Worm (Caenorhabditis elegans) whole organism, L2 larva: ENCODE data around the gene tir-1.
A peak's percentile ranks its signal among the peaks of the same experiment; 100 is the strongest.

Experiments
- C34F6.9 ChIP-seq: fragments of 150-350 bp; optimal IDR thresholded peaks from 2 replicates; lab custom pipeline; 2014; ENCODE audit warnings: missing biosample characterization, missing genetic modification characterization
- F13H6.1 ChIP-seq: sonication (generic microtip); optimal IDR thresholded peaks from 2 replicates; lab custom pipeline; 2016; ENCODE audit warnings: missing genetic modification characterization, missing compliant biosample characterization
- R02D3.7 ChIP-seq: fragments of 150-350 bp; optimal IDR thresholded peaks from 2 replicates; lab custom pipeline; 2014; ENCODE audit warnings: missing biosample characterization, missing genetic modification characterization
- ZK546.5 ChIP-seq: sonication (generic microtip); optimal IDR thresholded peaks from 2 replicates; lab custom pipeline; 2017; ENCODE audit warnings: missing biosample characterization, missing genetic modification characterization
- ceh-16 ChIP-seq: fragments of 150-350 bp; optimal IDR thresholded peaks from 2 replicates; lab custom pipeline; 2014; ENCODE audit warnings: missing biosample characterization, missing genetic modification characterization
- ceh-82 ChIP-seq: fragments of 150-350 bp; optimal IDR thresholded peaks from 2 replicates; lab custom pipeline; 2014; ENCODE audit warnings: missing biosample characterization, missing genetic modification characterization
- dmd-4 ChIP-seq: sonication (generic microtip); optimal IDR thresholded peaks from 2 replicates; lab custom pipeline; 2017; ENCODE audit warnings: missing biosample characterization, missing genetic modification characterization
- egl-27 ChIP-seq: sonication (generic microtip); optimal IDR thresholded peaks from 3 replicates; lab custom pipeline; 2017; ENCODE audit warnings: missing biosample characterization, missing genetic modification reagents, missing genetic modification characterization
- elt-1 ChIP-seq: fragments of 150-350 bp; optimal IDR thresholded peaks from 2 replicates; lab custom pipeline; 2014; ENCODE audit warnings: missing biosample characterization, missing genetic modification characterization
- elt-3 ChIP-seq: sonication (generic microtip); optimal IDR thresholded peaks from 2 replicates; lab custom pipeline; 2017; ENCODE audit warnings: missing biosample characterization, missing genetic modification characterization
- fos-1 ChIP-seq: fragments of 150-350 bp; optimal IDR thresholded peaks from 2 replicates; lab custom pipeline; 2014; ENCODE audit warnings: missing biosample characterization, missing genetic modification characterization
- gmeb-1 ChIP-seq: fragments of 150-350 bp; optimal IDR thresholded peaks from 2 replicates; lab custom pipeline; 2014; ENCODE audit warnings: missing biosample characterization, missing genetic modification characterization
- lin-11 ChIP-seq: fragments of 150-350 bp; sonication (generic microtip); optimal IDR thresholded peaks from 2 replicates; lab custom pipeline; 2014; ENCODE audit warnings: missing biosample characterization, missing genetic modification characterization, inconsistent platforms, mixed read lengths
- lin-13 ChIP-seq: fragments of 150-350 bp; optimal IDR thresholded peaks from 2 replicates; lab custom pipeline; 2014; ENCODE audit warnings: missing biosample characterization, missing genetic modification reagents, missing genetic modification characterization
- lin-39 ChIP-seq: fragments of 150-350 bp; optimal IDR thresholded peaks from 2 replicates; lab custom pipeline; 2014; ENCODE audit warnings: missing biosample characterization, missing genetic modification reagents, missing genetic modification characterization
- lsy-2 ChIP-seq, 2 experiments: fragments of 150-350 bp in 1 of 2; sonication (generic microtip) in 1 of 2; optimal IDR thresholded peaks; 2 replicates each; lab custom pipeline; 2014 to 2017; ENCODE audit warnings: missing biosample characterization in 2 of 2, missing genetic modification characterization in 2 of 2
- mbf-1 ChIP-seq: sonication (generic microtip); optimal IDR thresholded peaks from 2 replicates; lab custom pipeline; 2017; ENCODE audit warnings: missing biosample characterization, missing genetic modification characterization
- mdl-1 ChIP-seq, 2 experiments: fragments of 150-350 bp in 1 of 2; sonication (generic microtip) in 1 of 2; optimal IDR thresholded peaks; 2 replicates each; lab custom pipeline; 2017; ENCODE audit warnings: missing biosample characterization in 2 of 2, missing genetic modification characterization in 2 of 2
- nhr-10 ChIP-seq: sonication (generic microtip); optimal IDR thresholded peaks from 2 replicates; lab custom pipeline; 2017; ENCODE audit warnings: missing biosample characterization, missing genetic modification characterization
- nhr-11 ChIP-seq: fragments of 150-350 bp; optimal IDR thresholded peaks from 2 replicates; lab custom pipeline; 2014; ENCODE audit warnings: missing biosample characterization, missing genetic modification characterization
- nhr-12 ChIP-seq: fragments of 150-350 bp; optimal IDR thresholded peaks from 2 replicates; lab custom pipeline; 2014; ENCODE audit warnings: missing biosample characterization, missing genetic modification characterization
- nhr-129 ChIP-seq: fragments of 150-350 bp; optimal IDR thresholded peaks from 2 replicates; lab custom pipeline; 2014; ENCODE audit warnings: missing biosample characterization, missing genetic modification characterization
- nhr-21 ChIP-seq: fragments of 150-350 bp; optimal IDR thresholded peaks from 2 replicates; lab custom pipeline; 2014; ENCODE audit warnings: missing biosample characterization, missing genetic modification characterization
- nhr-23 ChIP-seq: fragments of 150-350 bp; optimal IDR thresholded peaks from 2 replicates; lab custom pipeline; 2014; ENCODE audit warnings: missing biosample characterization, missing genetic modification reagents, missing genetic modification characterization
- nhr-25 ChIP-seq: fragments of 150-350 bp; sonication (generic microtip); optimal IDR thresholded peaks from 3 replicates; lab custom pipeline; 2014; ENCODE audit warnings: missing biosample characterization, missing genetic modification characterization
- nhr-77 ChIP-seq: fragments of 150-350 bp; optimal IDR thresholded peaks from 2 replicates; lab custom pipeline; 2014; ENCODE audit warnings: missing biosample characterization, missing genetic modification characterization
- peb-1 ChIP-seq: fragments of 150-350 bp; optimal IDR thresholded peaks from 2 replicates; lab custom pipeline; 2014; ENCODE audit warnings: missing biosample characterization, missing genetic modification characterization
- sma-3 ChIP-seq: sonication (generic microtip); optimal IDR thresholded peaks from 2 replicates; lab custom pipeline; 2016; ENCODE audit warnings: missing genetic modification reagents, missing genetic modification characterization, missing compliant biosample characterization
- sma-9 ChIP-seq, 2 experiments: fragments of 150-350 bp in 1 of 2; sonication (generic microtip) in 1 of 2; optimal IDR thresholded peaks; 2 replicates each; lab custom pipeline; 2014 to 2016; ENCODE audit warnings: missing genetic modification characterization in 2 of 2, mild to moderate bottlenecking in 1 of 2, missing biosample characterization in 1 of 2, missing compliant biosample characterization in 1 of 2, missing genetic modification reagents in 1 of 2, moderate library complexity in 1 of 2
- snpc-4 ChIP-seq: fragments of 150-350 bp; optimal IDR thresholded peaks from 2 replicates; lab custom pipeline; 2014; ENCODE audit warnings: missing biosample characterization, missing genetic modification characterization
- unc-55 ChIP-seq: fragments of 150-350 bp; sonication (generic microtip); optimal IDR thresholded peaks from 3 replicates; lab custom pipeline; 2014; ENCODE audit warnings: missing biosample characterization, missing genetic modification reagents, missing genetic modification characterization
- unc-62 ChIP-seq: fragments of 150-350 bp; optimal IDR thresholded peaks from 2 replicates; lab custom pipeline; 2014; ENCODE audit warnings: missing biosample characterization, missing genetic modification reagents, missing genetic modification characterization
- zag-1 ChIP-seq: fragments of 150-350 bp; optimal IDR thresholded peaks from 2 replicates; lab custom pipeline; 2014; ENCODE audit warnings: missing biosample characterization, missing genetic modification characterization
- ztf-11 ChIP-seq: sonication (generic microtip); optimal IDR thresholded peaks from 2 replicates; lab custom pipeline; 2017; ENCODE audit warnings: missing biosample characterization, missing genetic modification characterization
- ztf-4 ChIP-seq: fragments of 150-350 bp; optimal IDR thresholded peaks from 2 replicates; lab custom pipeline; 2014; ENCODE audit warnings: missing biosample characterization, missing genetic modification characterization

The tir-1 gene

ce11 chrIII:3901542-3901941 is at the start of gene tir-1:
Gene tir-1, minus strand, starts transcription at chrIII:3901642.
- TF ChIP-seq mdl-1 (tag; optimal IDR thresholded peaks at IDR 0.05; lab: Kevin White, UChicago) (no peak), egl-27 (tag; lab: Kevin White, UChicago) (no peak), ceh-16 (tag; lab: Kevin White, UChicago) (no peak), peb-1 (tag; lab: Kevin White, UChicago) (no peak), ZK546.5 (tag; lab: Kevin White, UChicago) (no peak), sma-3 (GFP tag; lab: Kevin White, UChicago) (no peak)

ce11 chrIII:3935808-3936207 is 34.4 kb upstream of the tir-1 start, which contains the start of gene npl-10:
Gene npl-10, minus strand, starts transcription at chrIII:3935908.
- TF ChIP-seq snpc-4 (no peak), gmeb-1 (tag; lab: Kevin White, UChicago) (no peak), egl-27 (tag; lab: Kevin White, UChicago) (no peak), unc-62 (no peak), unc-55 (GFP tag; lab: Kevin White, UChicago) (no peak), elt-1 (tag; lab: Kevin White, UChicago) (no peak), sma-9 (GFP tag; optimal IDR thresholded peaks at IDR 0.05; lab: Kevin White, UChicago) (no peak), sma-9 (tag; optimal IDR thresholded peaks at IDR 0.05; lab: Kevin White, UChicago) (no peak), zag-1 (no peak), nhr-12 (tag; lab: Kevin White, UChicago) (no peak), sma-3 (GFP tag; lab: Kevin White, UChicago) (no peak), nhr-11 (tag; lab: Kevin White, UChicago) (no peak), mbf-1 (tag; lab: Kevin White, UChicago) (no peak), nhr-129 (no peak), lsy-2 (tag; optimal IDR thresholded peaks at IDR 0.05; lab: Kevin White, UChicago) (no peak), lin-13 (no peak), F13H6.1 (no peak), elt-3 (tag; lab: Kevin White, UChicago) (no peak), dmd-4 (no peak), ztf-4 (tag; lab: Kevin White, UChicago) (no peak)

ce11 chrIII:3931423-3931822 is 30.0 kb upstream of the tir-1 start, which contains the start of gene F37A8.2:
Gene F37A8.2, minus strand, starts transcription at chrIII:3931523.
- TF ChIP-seq nhr-129, result no peak
- TF ChIP-seq gmeb-1 (tag; lab: Kevin White, UChicago), result no peak
- no peak for TF ChIP-seq ceh-82 (tag; lab: Kevin White, UChicago)
- no peak for TF ChIP-seq R02D3.7
- no peak for TF ChIP-seq fos-1
- no peak for TF ChIP-seq lsy-2 (tag; optimal IDR thresholded peaks at IDR 0.05; lab: Kevin White, UChicago)
- TF ChIP-seq peb-1 (tag; lab: Kevin White, UChicago), result no peak
- TF ChIP-seq elt-1 (tag; lab: Kevin White, UChicago), result no peak
- TF ChIP-seq elt-3 (tag; lab: Kevin White, UChicago), result no peak
- no peak for TF ChIP-seq sma-9 (GFP tag; optimal IDR thresholded peaks at IDR 0.05; lab: Kevin White, UChicago)
- no peak for TF ChIP-seq sma-9 (tag; optimal IDR thresholded peaks at IDR 0.05; lab: Kevin White, UChicago)
- TF ChIP-seq snpc-4, result no peak
- TF ChIP-seq nhr-21 (tag; lab: Kevin White, UChicago), result no peak

- TF ChIP-seq nhr-77 (tag; lab: Kevin White, UChicago) (no peak), fos-1 (no peak), nhr-12 (tag; lab: Kevin White, UChicago) (no peak), egl-27 (tag; lab: Kevin White, UChicago) (no peak), lin-13 (no peak), elt-3 (tag; lab: Kevin White, UChicago) (no peak), ztf-11 (tag; lab: Kevin White, UChicago) (no peak), zag-1 (no peak), nhr-23 (tag; lab: Kevin White, UChicago) (no peak), nhr-10 (no peak), nhr-25 (tag; lab: Kevin White, UChicago) (no peak), sma-3 (GFP tag; lab: Kevin White, UChicago) (no peak), nhr-129 (no peak)
Measured at ce11 chrIII:3928136-3928535, 26.7 kb upstream of the tir-1 start, which contains the start of gene F37A8.1. Gene F37A8.1, plus strand, starts transcription at chrIII:3928436.

ce11 chrIII:3927450-3927849 is 26.0 kb upstream of the tir-1 start:
- TF ChIP-seq elt-3 (tag; lab: Kevin White, UChicago) (no peak), sma-3 (GFP tag; lab: Kevin White, UChicago) (no peak), lin-11 (no peak), F13H6.1 (peak; percentile 43), nhr-129 (peak; percentile 59), ztf-4 (tag; lab: Kevin White, UChicago) (peak; percentile 6), sma-9 (GFP tag; optimal IDR thresholded peaks at IDR 0.05; lab: Kevin White, UChicago) (peak; percentile 46), sma-9 (tag; optimal IDR thresholded peaks at IDR 0.05; lab: Kevin White, UChicago) (no peak), mbf-1 (tag; lab: Kevin White, UChicago) (no peak), lin-39 (no peak), nhr-77 (tag; lab: Kevin White, UChicago) (no peak), C34F6.9 (tag; lab: Kevin White, UChicago) (peak; percentile 40)
- TF ChIP-seq, all 48 proteins: peak for 5
